Fruit fly (Drosophila melanogaster) whole organism, embryonic: ENCODE measurements around the gene CG11771.

Source experiments
- Ada2b ChIP-seq: fragments of 200-800 bp; sonication (Bioruptor generic); IDR thresholded peaks from 2 replicates; pipeline ENCODE4 v1.3.6; 2022; ENCODE audit warnings: missing biosample characterization, missing genetic modification characterization
- CG10209 ChIP-seq: fragments of 200-800 bp; sonication (Bioruptor generic); optimal IDR thresholded peaks from 3 replicates; lab custom pipeline; 2017; ENCODE audit warnings: missing biosample characterization, mild to moderate bottlenecking, missing genetic modification characterization, missing genetic modification reagents
- CG11504 ChIP-seq: fragments of 200-800 bp; sonication (Bioruptor generic); optimal IDR thresholded peaks from 3 replicates; lab custom pipeline; 2019; ENCODE audit warnings: missing biosample characterization, mild to moderate bottlenecking, missing genetic modification characterization, moderate library complexity
- CG13894 ChIP-seq: fragments of 200-800 bp; sonication (Bioruptor generic); optimal IDR thresholded peaks from 3 replicates; lab custom pipeline; 2018; ENCODE audit warnings: missing biosample characterization, mild to moderate bottlenecking, missing genetic modification characterization, moderate library complexity
- CG14441 ChIP-seq: fragments of 200-800 bp; sonication (Bioruptor generic); IDR thresholded peaks from 2 replicates; pipeline ENCODE4 v1.3.6; 2022; ENCODE audit warnings: missing biosample characterization, missing genetic modification characterization
- CG14965 ChIP-seq: fragments of 200-800 bp; sonication (Bioruptor generic); optimal IDR thresholded peaks from 2 replicates; lab custom pipeline; 2016; ENCODE audit warnings: missing biosample characterization, missing genetic modification characterization, borderline replicate concordance
- CG15011 ChIP-seq: fragments of 200-800 bp; sonication (Bioruptor generic); optimal IDR thresholded peaks from 3 replicates; lab custom pipeline; 2018; ENCODE audit warnings: missing biosample characterization, mild to moderate bottlenecking, missing genetic modification characterization
- CG15514 ChIP-seq: fragments of 200-800 bp; sonication (Bioruptor generic); optimal IDR thresholded peaks from 3 replicates; lab custom pipeline; 2017; ENCODE audit warnings: missing biosample characterization, missing genetic modification characterization, mild to moderate bottlenecking, moderate library complexity, missing genetic modification reagents
- CG1603 ChIP-seq: fragments of 200-800 bp; sonication (Bioruptor generic); optimal IDR thresholded peaks from 2 replicates; lab custom pipeline; 2019; ENCODE audit warnings: missing biosample characterization, mild to moderate bottlenecking, missing genetic modification characterization, moderate library complexity
- CG16863 ChIP-seq: fragments of 200-800 bp; sonication (Bioruptor generic); optimal IDR thresholded peaks from 3 replicates; lab custom pipeline; 2016; ENCODE audit warnings: missing biosample characterization, missing genetic modification characterization
- CG18262 ChIP-seq: fragments of 200-800 bp; optimal IDR thresholded peaks from 3 replicates; lab custom pipeline; 2019; ENCODE audit warnings: missing biosample characterization, mild to moderate bottlenecking, missing genetic modification characterization, moderate library complexity
- CG18476 ChIP-seq: fragments of 200-800 bp; sonication (Bioruptor generic); optimal IDR thresholded peaks from 2 replicates; lab custom pipeline; 2016; ENCODE audit warnings: missing biosample characterization, mild to moderate bottlenecking, missing genetic modification characterization
- CG2712 ChIP-seq: fragments of 200-800 bp; optimal IDR thresholded peaks from 3 replicates; lab custom pipeline; 2019; ENCODE audit warnings: missing biosample characterization, mild to moderate bottlenecking, missing genetic modification characterization, moderate library complexity
- CG2875 ChIP-seq: fragments of 200-800 bp; sonication (Bioruptor generic); optimal IDR thresholded peaks from 2 replicates; lab custom pipeline; 2017; ENCODE audit warnings: missing biosample characterization, mild to moderate bottlenecking, missing genetic modification characterization, missing genetic modification reagents
- CG30403 ChIP-seq: fragments of 200-800 bp; sonication (Bioruptor generic); optimal IDR thresholded peaks from 3 replicates; lab custom pipeline; 2016; ENCODE audit warnings: missing biosample characterization, missing genetic modification characterization
- CG3847 ChIP-seq: fragments of 200-800 bp; sonication (Bioruptor generic); IDR thresholded peaks from 2 replicates; pipeline ENCODE4 v1.3.6; 2022; ENCODE audit warnings: missing biosample characterization, missing genetic modification characterization
- CG4730 ChIP-seq: fragments of 200-800 bp; sonication (Bioruptor generic); IDR thresholded peaks from 2 replicates; pipeline ENCODE4 v1.3.6; 2022; ENCODE audit warnings: missing biosample characterization, missing genetic modification characterization
- CG6854 ChIP-seq: fragments of 200-800 bp; sonication (Bioruptor generic); optimal IDR thresholded peaks from 3 replicates; lab custom pipeline; 2017; ENCODE audit warnings: missing biosample characterization, mild to moderate bottlenecking, missing genetic modification characterization
- CG9609 ChIP-seq: fragments of 200-800 bp; sonication (Bioruptor generic); optimal IDR thresholded peaks from 3 replicates; lab custom pipeline; 2016; ENCODE audit warnings: missing biosample characterization, missing genetic modification characterization
- Dek ChIP-seq: fragments of 200-800 bp; sonication (Bioruptor generic); optimal IDR thresholded peaks from 3 replicates; lab custom pipeline; 2019; ENCODE audit warnings: missing biosample characterization, mild to moderate bottlenecking, missing genetic modification characterization, moderate library complexity
- Dip3 ChIP-seq: fragments of 200-800 bp; sonication (Bioruptor generic); optimal IDR thresholded peaks from 3 replicates; lab custom pipeline; 2016; ENCODE audit warnings: missing biosample characterization, missing genetic modification characterization
- Ets65A ChIP-seq: fragments of 200-800 bp; sonication (Bioruptor generic); peaks from one replicate; lab custom pipeline; 2016; ENCODE audit warnings: missing biosample characterization, missing genetic modification characterization
- Gug ChIP-seq: fragments of 200-800 bp; sonication (Bioruptor generic); IDR thresholded peaks from 4 replicates; pipeline ENCODE4 v1.3.6; 2022; ENCODE audit warnings: missing biosample characterization, missing genetic modification characterization
- Hr39 ChIP-seq: fragments of >200 bp; optimal IDR thresholded peaks from 2 replicates; lab custom pipeline; 2017
- Hr51 ChIP-seq, 2 experiments: fragments of 200-800 bp; sonication (Bioruptor generic); optimal IDR thresholded peaks; 2 replicates in 1 of 2; 3 replicates in 1 of 2; lab custom pipeline; 2016 to 2018; ENCODE audit warnings: missing biosample characterization in 2 of 2, missing genetic modification characterization in 2 of 2, mild to moderate bottlenecking in 1 of 2, moderate library complexity in 1 of 2
- MTF-1 ChIP-seq: fragments of 200-800 bp; sonication (Bioruptor generic); optimal IDR thresholded peaks from 2 replicates; lab custom pipeline; 2018; ENCODE audit warnings: missing biosample characterization, mild to moderate bottlenecking, missing genetic modification characterization, borderline replicate concordance
- Mad ChIP-seq: fragments of 200-800 bp; sonication (Bioruptor generic); optimal IDR thresholded peaks from 2 replicates; lab custom pipeline; 2016; ENCODE audit warnings: missing biosample characterization, missing genetic modification characterization
- Med ChIP-seq: fragments of 200-800 bp; sonication (Bioruptor generic); peaks from one replicate; lab custom pipeline; 2016; ENCODE audit warnings: missing biosample characterization, missing genetic modification characterization, mild to moderate bottlenecking, inconsistent platforms, moderate library complexity
- Nf-YC ChIP-seq: fragments of 200-800 bp; optimal IDR thresholded peaks from 3 replicates; lab custom pipeline; 2019; ENCODE audit warnings: missing biosample characterization, mild to moderate bottlenecking, missing genetic modification characterization, moderate library complexity
- Ravus ChIP-seq: fragments of 200-800 bp; sonication (Bioruptor generic); IDR thresholded peaks from 2 replicates; pipeline ENCODE4 v1.3.6; 2022; ENCODE audit warnings: missing biosample characterization, missing genetic modification characterization
- Side ChIP-seq: fragments of 200-800 bp; sonication (Bioruptor generic); optimal IDR thresholded peaks from 2 replicates; lab custom pipeline; 2016; ENCODE audit warnings: missing biosample characterization, missing genetic modification characterization
- Sin3A ChIP-seq: fragments of >200 bp; optimal IDR thresholded peaks from 2 replicates; lab custom pipeline; 2018
- az2 ChIP-seq: fragments of 200-800 bp; sonication (Bioruptor generic); optimal IDR thresholded peaks from 3 replicates; lab custom pipeline; 2016; ENCODE audit warnings: missing biosample characterization, missing genetic modification characterization
- bbx ChIP-seq: fragments of 200-800 bp; sonication (Bioruptor generic); IDR thresholded peaks from 2 replicates; pipeline ENCODE4 v1.3.6; 2022; ENCODE audit warnings: missing biosample characterization, missing genetic modification characterization; ENCODE audit not compliant: partially characterized antibody
- disco-r ChIP-seq: fragments of 200-800 bp; sonication (Bioruptor generic); optimal IDR thresholded peaks from 2 replicates; lab custom pipeline; 2016; ENCODE audit warnings: missing biosample characterization, missing genetic modification characterization
- dysf ChIP-seq: fragments of 200-800 bp; sonication (Bioruptor generic); IDR thresholded peaks from 3 replicates; pipeline ENCODE4 v1.3.6; 2022; ENCODE audit warnings: missing biosample characterization, missing genetic modification characterization
- gem ChIP-seq: fragments of 200-800 bp; sonication (Bioruptor generic); optimal IDR thresholded peaks from 2 replicates; lab custom pipeline; 2019; ENCODE audit warnings: missing biosample characterization, mild to moderate bottlenecking, missing genetic modification characterization, moderate library complexity
- grn ChIP-seq: fragments of 200-800 bp; sonication (Bioruptor generic); optimal IDR thresholded peaks from 3 replicates; lab custom pipeline; 2017; ENCODE audit warnings: missing biosample characterization, missing genetic modification characterization
- hth ChIP-seq: fragments of >200 bp; optimal IDR thresholded peaks from 2 replicates; lab custom pipeline; 2017; ENCODE audit warnings: inconsistent platforms
- lab ChIP-seq: fragments of 200-800 bp; sonication (Bioruptor generic); optimal IDR thresholded peaks from 3 replicates; lab custom pipeline; 2017; ENCODE audit warnings: missing biosample characterization, missing genetic modification characterization, mild to moderate bottlenecking, moderate library complexity, missing genetic modification reagents
- lmd ChIP-seq: fragments of 200-800 bp; sonication (Bioruptor generic); IDR thresholded peaks from 2 replicates; pipeline ENCODE4 v1.3.6; 2022; ENCODE audit warnings: missing biosample characterization, missing genetic modification characterization
- nmo ChIP-seq: fragments of 200-800 bp; sonication (Bioruptor generic); optimal IDR thresholded peaks from 2 replicates; lab custom pipeline; 2018; ENCODE audit warnings: missing biosample characterization, mild to moderate bottlenecking, missing genetic modification characterization, moderate library complexity
- prd ChIP-seq, 3 experiments: fragments of >200 bp in 2 of 3; fragments of 200-800 bp in 1 of 3; sonication (Bioruptor generic) in 1 of 3; optimal IDR thresholded peaks in 2 of 3; IDR thresholded peaks in 1 of 3; 2 replicates in 2 of 3; 3 replicates in 1 of 3; pipeline versions ENCODE4 v1.3.6 to Lab custom; 2017 to 2022; ENCODE audit warnings: missing biosample characterization in 1 of 3, missing genetic modification characterization in 1 of 3
- row ChIP-seq: fragments of 200-800 bp; sonication (Bioruptor generic); IDR thresholded peaks from 3 replicates; pipeline ENCODE4 v1.3.6; 2022; ENCODE audit warnings: missing biosample characterization, missing genetic modification characterization
- run ChIP-seq: fragments of 200-800 bp; sonication (Bioruptor generic); optimal IDR thresholded peaks from 3 replicates; lab custom pipeline; 2018; ENCODE audit warnings: missing biosample characterization, mild to moderate bottlenecking, missing genetic modification characterization
- schlank ChIP-seq: fragments of 200-800 bp; sonication (Bioruptor generic); optimal IDR thresholded peaks from 2 replicates; lab custom pipeline; 2018; ENCODE audit warnings: missing biosample characterization, mild to moderate bottlenecking, missing genetic modification characterization
- sd ChIP-seq: fragments of 200-800 bp; sonication (Bioruptor generic); optimal IDR thresholded peaks from 3 replicates; lab custom pipeline; 2018; ENCODE audit warnings: missing biosample characterization, mild to moderate bottlenecking, missing genetic modification characterization, moderate library complexity
- shn ChIP-seq: fragments of 200-800 bp; sonication (Bioruptor generic); optimal IDR thresholded peaks from 3 replicates; lab custom pipeline; 2016; ENCODE audit warnings: missing biosample characterization, missing genetic modification characterization
- slou ChIP-seq: fragments of 200-800 bp; sonication (Bioruptor generic); optimal IDR thresholded peaks from 3 replicates; lab custom pipeline; 2016; ENCODE audit warnings: missing biosample characterization, missing genetic modification characterization
- tgo ChIP-seq: fragments of 200-800 bp; sonication (Bioruptor generic); IDR thresholded peaks from 3 replicates; pipeline ENCODE4 v1.3.6; 2022; ENCODE audit warnings: missing biosample characterization, missing genetic modification characterization
- trh ChIP-seq: fragments of 200-800 bp; sonication (Bioruptor generic); optimal IDR thresholded peaks from 2 replicates; lab custom pipeline; 2016; ENCODE audit warnings: missing biosample characterization, missing genetic modification characterization
- z ChIP-seq: fragments of 200-800 bp; sonication (Bioruptor generic); IDR thresholded peaks from 3 replicates; pipeline ENCODE4 v1.3.6; 2022; ENCODE audit warnings: missing biosample characterization, missing genetic modification characterization

The CG11771 gene

dm6 chr3R:24890919-24891318, 40.9 kb upstream of the CG11771 start (continued):
- TF ChIP-seq MTF-1 (GFP tag; lab: Kevin White, UChicago) (no peak), CG30403 (peak; percentile 13), CG1603 (tag; lab: Kevin White, UChicago) (peak; percentile 33), CG15514 (GFP tag; lab: Kevin White, UChicago) (no peak), trh (GFP tag; lab: Kevin White, UChicago) (no peak), sd (no peak), CG10209 (GFP tag; lab: Kevin White, UChicago) (no peak), dysf (GFP tag; lab: Robert Waterston, UW) (0 out of 3 replicates have a peak, but pooled peaks have one; percentile 38), Gug (GFP tag; lab: Robert Waterston, UW) (no peak), grn (GFP tag; lab: Kevin White, UChicago) (no peak), CG14965 (no peak), CG11504 (peak; percentile 39), hth (lab: Kevin White, UChicago) (no peak), Ets65A (peak; percentile 88), CG2712 (tag; lab: Kevin White, UChicago) (peak; percentile 18), nmo (peak; percentile 15), CG16863 (GFP tag; lab: Kevin White, UChicago) (no peak), prd (optimal IDR thresholded peaks at IDR 0.05; lab: Kevin White, UChicago) (no peak), prd (GFP tag; IDR thresholded peaks at IDR 0.05; lab: Robert Waterston, UW) (no peak), CG18262 (tag; lab: Kevin White, UChicago) (peak; percentile 15), Hr51 (GFP tag; optimal IDR thresholded peaks at IDR 0.05; lab: Kevin White, UChicago) (peak in 1 of 2 experiments; percentile 31), z (GFP tag; lab: Robert Waterston, UW) (no peak), lab (GFP tag; lab: Kevin White, UChicago) (peak; percentile 25), Dip3 (no peak), slou (GFP tag; lab: Kevin White, UChicago) (no peak), shn (GFP tag; lab: Kevin White, UChicago) (no peak), Mad (no peak), schlank (tag; lab: Kevin White, UChicago) (no peak), CG9609 (GFP tag; lab: Kevin White, UChicago) (no peak), tgo (GFP tag; lab: Robert Waterston, UW) (peak; percentile 26; the same call in 1 of the 3 replicates), CG13894 (tag; lab: Kevin White, UChicago) (no peak), Med (peak; percentile 75), Ada2b (GFP tag; lab: Robert Waterston, UW) (0 out of 2 replicates have a peak, but pooled peaks have one; percentile 12), CG3847 (GFP tag; lab: Robert Waterston, UW) (0 out of 2 replicates have a peak, but pooled peaks have one; percentile 16), disco-r (GFP tag; lab: Kevin White, UChicago) (no peak), gem (tag; lab: Kevin White, UChicago) (peak; percentile 36), az2 (GFP tag; lab: Kevin White, UChicago) (no peak), Sin3A (lab: Kevin White, UChicago) (no peak), CG4730 (no peak)

- TF ChIP-seq CG6854 (GFP tag; lab: Kevin White, UChicago), result peak; percentile 62
- no peak for TF ChIP-seq Side (GFP tag; lab: Kevin White, UChicago)
- peak; percentile 78 for TF ChIP-seq row (GFP tag; lab: Robert Waterston, UW)
- peak; percentile 76 for TF ChIP-seq run (tag; lab: Kevin White, UChicago)
- TF ChIP-seq bbx (GFP tag; lab: Robert Waterston, UW), result no peak
- TF ChIP-seq lmd (GFP tag; lab: Robert Waterston, UW), result peak; percentile 78
- TF ChIP-seq Dek, result no peak
- peak; percentile 45 for TF ChIP-seq CG2875 (GFP tag; lab: Kevin White, UChicago)
- TF ChIP-seq Hr39 (lab: Kevin White, UChicago), result no peak
- TF ChIP-seq CG15011 (GFP tag; lab: Kevin White, UChicago), result peak; percentile 75
- peak; percentile 62 for TF ChIP-seq CG14441
- TF ChIP-seq Ravus (GFP tag; lab: Robert Waterston, UW), result peak; percentile 17
- TF ChIP-seq CG18476 (GFP tag; lab: Kevin White, UChicago), result peak; percentile 54
- peak; percentile 68 for TF ChIP-seq Nf-YC
Observed at dm6 chr3R:24893320-24893955, 38.4 kb upstream of the CG11771 start.
